Fruit fly (Drosophila melanogaster) whole organism, embryonic: ENCODE data around the gene CG5359.

ENCODE experiments used
- Abd-B ChIP-seq: fragments of 200-800 bp; sonication (Bioruptor generic); optimal IDR thresholded peaks from 2 replicates; lab custom pipeline; 2018; ENCODE audit warnings: missing biosample characterization, mild to moderate bottlenecking, missing genetic modification characterization, moderate library complexity
- Adf1 ChIP-seq: fragments of 200-800 bp; sonication (Bioruptor generic); IDR thresholded peaks from 2 replicates; pipeline ENCODE4 v1.3.6; 2022; ENCODE audit warnings: missing biosample characterization, missing genetic modification characterization
- B-H2 ChIP-seq: fragments of 200-800 bp; sonication (Bioruptor generic); optimal IDR thresholded peaks from 2 replicates; lab custom pipeline; 2018; ENCODE audit warnings: missing biosample characterization, mild to moderate bottlenecking, missing genetic modification characterization
- CG10654 ChIP-seq: fragments of 200-800 bp; sonication (Bioruptor generic); optimal IDR thresholded peaks from 2 replicates; lab custom pipeline; 2016; ENCODE audit warnings: missing biosample characterization, missing genetic modification characterization
- CG11247 ChIP-seq: fragments of 200-800 bp; sonication (Bioruptor generic); IDR thresholded peaks from 2 replicates; pipeline ENCODE4 v1.3.6; 2022; ENCODE audit warnings: missing biosample characterization, missing genetic modification characterization
- CG11560 ChIP-seq: fragments of 200-800 bp; sonication (Bioruptor generic); IDR thresholded peaks from 3 replicates; pipeline ENCODE4 v1.3.6; 2022; ENCODE audit warnings: missing biosample characterization, missing genetic modification characterization
- CG12299 ChIP-seq: fragments of 200-800 bp; sonication (Bioruptor generic); optimal IDR thresholded peaks from 2 replicates; lab custom pipeline; 2018; ENCODE audit warnings: missing biosample characterization, mild to moderate bottlenecking, missing genetic modification characterization
- CG15479 ChIP-seq: fragments of 200-800 bp; sonication (Bioruptor generic); optimal IDR thresholded peaks from 3 replicates; lab custom pipeline; 2019; ENCODE audit warnings: missing biosample characterization, mild to moderate bottlenecking, missing genetic modification characterization, moderate library complexity
- CG17328 ChIP-seq: fragments of 200-800 bp; sonication (Bioruptor generic); IDR thresholded peaks from 2 replicates; pipeline ENCODE4 v1.3.6; 2022; ENCODE audit warnings: missing biosample characterization, missing genetic modification characterization
- CG17612 ChIP-seq: fragments of 200-800 bp; sonication (Bioruptor generic); IDR thresholded peaks from 2 replicates; pipeline ENCODE4 v1.3.6; 2022; ENCODE audit warnings: missing biosample characterization, missing genetic modification characterization
- CG30020 ChIP-seq: fragments of 200-800 bp; optimal IDR thresholded peaks from 2 replicates; lab custom pipeline; 2019; ENCODE audit warnings: missing biosample characterization, mild to moderate bottlenecking, missing genetic modification characterization, moderate library complexity
- CG30403 ChIP-seq: fragments of 200-800 bp; sonication (Bioruptor generic); optimal IDR thresholded peaks from 3 replicates; lab custom pipeline; 2016; ENCODE audit warnings: missing biosample characterization, missing genetic modification characterization
- CG32532 ChIP-seq: fragments of 200-800 bp; sonication (Bioruptor generic); IDR thresholded peaks from 2 replicates; pipeline ENCODE4 v1.3.6; 2022; ENCODE audit warnings: missing biosample characterization, missing genetic modification characterization
- CG32772 ChIP-seq: fragments of 200-800 bp; sonication (Bioruptor generic); IDR thresholded peaks from 2 replicates; pipeline ENCODE4 v1.3.6; 2022; ENCODE audit warnings: missing biosample characterization, missing genetic modification characterization
- CG42726 ChIP-seq: fragments of 200-800 bp; sonication (Bioruptor generic); IDR thresholded peaks from 2 replicates; pipeline ENCODE4 v1.3.6; 2022; ENCODE audit warnings: missing biosample characterization, missing genetic modification characterization; ENCODE audit not compliant: partially characterized antibody
- CG7745 ChIP-seq: fragments of 200-800 bp; sonication (Bioruptor generic); optimal IDR thresholded peaks from 2 replicates; lab custom pipeline; 2018; ENCODE audit warnings: missing biosample characterization, mild to moderate bottlenecking, missing genetic modification characterization, moderate library complexity
- CG7963 ChIP-seq: fragments of 200-800 bp; sonication (Bioruptor generic); IDR thresholded peaks from 3 replicates; pipeline ENCODE4 v1.3.6; 2022; ENCODE audit warnings: missing biosample characterization, missing genetic modification characterization; ENCODE audit not compliant: partially characterized antibody
- CG9932 ChIP-seq: fragments of 200-800 bp; sonication (Bioruptor generic); IDR thresholded peaks from 2 replicates; pipeline ENCODE4 v1.3.6; 2022; ENCODE audit warnings: missing biosample characterization, missing genetic modification characterization
- CoRest ChIP-seq: fragments of 200-800 bp; sonication (Bioruptor generic); optimal IDR thresholded peaks from 3 replicates; lab custom pipeline; 2018; ENCODE audit warnings: missing biosample characterization, mild to moderate bottlenecking, missing genetic modification characterization, moderate library complexity
- Dfd ChIP-seq, 2 experiments: fragments of >200 bp; optimal IDR thresholded peaks; 2 replicates each; lab custom pipeline; 2017; ENCODE audit warnings: missing biosample characterization in 2 of 2, missing genetic modification characterization in 2 of 2
- Ets97D ChIP-seq: fragments of 200-800 bp; sonication (Bioruptor generic); optimal IDR thresholded peaks from 3 replicates; lab custom pipeline; 2016; ENCODE audit warnings: missing biosample characterization, missing genetic modification characterization
- HLH3B ChIP-seq: fragments of 200-800 bp; sonication (Bioruptor generic); IDR thresholded peaks from 2 replicates; pipeline ENCODE4 v1.3.6; 2022; ENCODE audit warnings: missing biosample characterization, missing genetic modification characterization
- Hmr ChIP-seq: fragments of 200-800 bp; sonication (Bioruptor generic); optimal IDR thresholded peaks from 3 replicates; lab custom pipeline; 2017; ENCODE audit warnings: mild to moderate bottlenecking, missing biosample characterization, missing genetic modification reagents, missing genetic modification characterization
- Med ChIP-seq: fragments of 200-800 bp; sonication (Bioruptor generic); peaks from one replicate; lab custom pipeline; 2016; ENCODE audit warnings: missing biosample characterization, missing genetic modification characterization, mild to moderate bottlenecking, inconsistent platforms, moderate library complexity
- Mrtf ChIP-seq: fragments of 200-800 bp; sonication (Bioruptor generic); IDR thresholded peaks from 3 replicates; pipeline ENCODE4 v1.3.6; 2022; ENCODE audit warnings: missing biosample characterization, missing genetic modification characterization
- Oli ChIP-seq: fragments of 200-800 bp; sonication (Bioruptor generic); optimal IDR thresholded peaks from 2 replicates; lab custom pipeline; 2018; ENCODE audit warnings: missing biosample characterization, mild to moderate bottlenecking, missing genetic modification characterization, moderate library complexity
- Rx ChIP-seq: fragments of 200-800 bp; sonication (Bioruptor generic); IDR thresholded peaks from 2 replicates; pipeline ENCODE4 v1.3.6; 2022; ENCODE audit warnings: missing biosample characterization, missing genetic modification characterization
- Xrp1 ChIP-seq: fragments of 200-800 bp; sonication (Bioruptor generic); IDR thresholded peaks from 2 replicates; pipeline ENCODE4 v1.3.6; 2022; ENCODE audit warnings: missing biosample characterization, missing genetic modification characterization
- ac ChIP-seq: fragments of 200-800 bp; sonication (Bioruptor generic); optimal IDR thresholded peaks from 3 replicates; lab custom pipeline; 2017; ENCODE audit warnings: missing biosample characterization, mild to moderate bottlenecking, missing genetic modification characterization
- aop ChIP-seq: fragments of 200-800 bp; sonication (Bioruptor generic); IDR thresholded peaks from 2 replicates; pipeline ENCODE4 v1.3.6; 2022; ENCODE audit warnings: missing biosample characterization, missing genetic modification characterization
- bbx ChIP-seq: fragments of 200-800 bp; sonication (Bioruptor generic); IDR thresholded peaks from 2 replicates; pipeline ENCODE4 v1.3.6; 2022; ENCODE audit warnings: missing biosample characterization, missing genetic modification characterization; ENCODE audit not compliant: partially characterized antibody
- cas ChIP-seq: fragments of 200-800 bp; sonication (Bioruptor generic); IDR thresholded peaks from 2 replicates; pipeline ENCODE4 v1.3.6; 2022; ENCODE audit warnings: missing biosample characterization, missing genetic modification characterization
- caup ChIP-seq: fragments of 200-800 bp; sonication (Bioruptor generic); optimal IDR thresholded peaks from 3 replicates; lab custom pipeline; 2017; ENCODE audit warnings: missing biosample characterization, mild to moderate bottlenecking, missing genetic modification characterization, moderate library complexity; ENCODE audit not compliant: severe bottlenecking
- eyg ChIP-seq: fragments of 200-800 bp; sonication (Bioruptor generic); optimal IDR thresholded peaks from 3 replicates; lab custom pipeline; 2016; ENCODE audit warnings: missing biosample characterization, missing genetic modification characterization
- fd102C ChIP-seq: fragments of 200-800 bp; sonication (Bioruptor generic); optimal IDR thresholded peaks from 2 replicates; lab custom pipeline; 2018; ENCODE audit warnings: missing biosample characterization, mild to moderate bottlenecking, missing genetic modification characterization, moderate library complexity
- h ChIP-seq: fragments of >200 bp; optimal IDR thresholded peaks from 2 replicates; lab custom pipeline; 2017
- ham ChIP-seq: fragments of 200-800 bp; sonication (Bioruptor generic); IDR thresholded peaks from 2 replicates; pipeline ENCODE4 v1.3.6; 2022; ENCODE audit warnings: missing biosample characterization, missing genetic modification characterization
- ind ChIP-seq: fragments of 200-800 bp; sonication (Bioruptor generic); optimal IDR thresholded peaks from 3 replicates; lab custom pipeline; 2016; ENCODE audit warnings: missing biosample characterization, missing genetic modification characterization
- kah ChIP-seq: fragments of 200-800 bp; sonication (Bioruptor generic); optimal IDR thresholded peaks from 2 replicates; lab custom pipeline; 2018; ENCODE audit warnings: missing biosample characterization, mild to moderate bottlenecking, missing genetic modification characterization
- mam ChIP-seq: fragments of 200-800 bp; sonication (Bioruptor generic); optimal IDR thresholded peaks from 3 replicates; lab custom pipeline; 2016; ENCODE audit warnings: missing biosample characterization, missing genetic modification characterization
- nerfin-1 ChIP-seq: fragments of 200-800 bp; sonication (Bioruptor generic); optimal IDR thresholded peaks from 3 replicates; lab custom pipeline; 2019; ENCODE audit warnings: missing biosample characterization, mild to moderate bottlenecking, missing genetic modification characterization, moderate library complexity
- nom ChIP-seq: fragments of 200-800 bp; sonication (Bioruptor generic); optimal IDR thresholded peaks from 2 replicates; lab custom pipeline; 2017; ENCODE audit warnings: missing biosample characterization, missing genetic modification characterization, mild to moderate bottlenecking, moderate library complexity, missing genetic modification reagents
- pho ChIP-seq: fragments of 200-800 bp; sonication (Bioruptor generic); optimal IDR thresholded peaks from 2 replicates; lab custom pipeline; 2016; ENCODE audit warnings: missing biosample characterization, missing genetic modification characterization
- pnt ChIP-seq: fragments of 200-800 bp; sonication (Bioruptor generic); optimal IDR thresholded peaks from 3 replicates; lab custom pipeline; 2016; ENCODE audit warnings: missing biosample characterization, missing genetic modification characterization
- repo ChIP-seq: fragments of 200-800 bp; sonication (Bioruptor generic); optimal IDR thresholded peaks from 2 replicates; lab custom pipeline; 2016; ENCODE audit warnings: missing biosample characterization, missing genetic modification characterization
- run ChIP-seq: fragments of 200-800 bp; sonication (Bioruptor generic); optimal IDR thresholded peaks from 3 replicates; lab custom pipeline; 2018; ENCODE audit warnings: missing biosample characterization, mild to moderate bottlenecking, missing genetic modification characterization
- salm ChIP-seq: fragments of 200-800 bp; sonication (Bioruptor generic); optimal IDR thresholded peaks from 2 replicates; lab custom pipeline; 2018; ENCODE audit warnings: missing biosample characterization, mild to moderate bottlenecking, missing genetic modification characterization
- slou ChIP-seq: fragments of 200-800 bp; sonication (Bioruptor generic); optimal IDR thresholded peaks from 3 replicates; lab custom pipeline; 2016; ENCODE audit warnings: missing biosample characterization, missing genetic modification characterization
- usp ChIP-seq: fragments of >200 bp; optimal IDR thresholded peaks from 2 replicates; lab custom pipeline; 2017; ENCODE audit warnings: missing biosample characterization, missing genetic modification characterization
- wor ChIP-seq: fragments of 200-800 bp; sonication (Bioruptor generic); IDR thresholded peaks from 2 replicates; pipeline ENCODE4 v1.3.6; 2022; ENCODE audit warnings: missing biosample characterization, missing genetic modification characterization

The CG5359 gene

dm6 chr3R:10042664-10043372 lies 41.7 kb upstream of the CG5359 start, which contains the start of the genes Mical and CG3909 (continued):
- peak; percentile 78; the same call in 2 of the 3 replicates for TF ChIP-seq Mrtf (GFP tag; lab: Robert Waterston, UW)
- peak; percentile 46; the same call in 1 of the 2 replicates for TF ChIP-seq ham (GFP tag; lab: Robert Waterston, UW)
- TF ChIP-seq Ets97D, result peak; percentile 37
- TF ChIP-seq Dfd (GFP tag; optimal IDR thresholded peaks at IDR 0.05; lab: Kevin White, UChicago), result no peak
- peak; percentile 58; the same call in 1 of the 2 replicates for TF ChIP-seq Rx
- peak; percentile 49 for TF ChIP-seq nom (GFP tag; lab: Kevin White, UChicago)
- no peak for TF ChIP-seq usp
- peak; percentile 29 for TF ChIP-seq eyg (GFP tag; lab: Kevin White, UChicago)
- peak; percentile 81 for TF ChIP-seq CG30020 (tag; lab: Kevin White, UChicago)
- TF ChIP-seq Xrp1, result peak; percentile 89
- TF ChIP-seq pnt (GFP tag; lab: Kevin White, UChicago), result peak; percentile 40
- peak; percentile 83 for TF ChIP-seq Med (GFP tag; lab: Kevin White, UChicago)
- TF ChIP-seq CG42726 (GFP tag; lab: Robert Waterston, UW), result peak; percentile 51; the same call in 1 of the 2 replicates
- TF ChIP-seq CG9932, result peak; percentile 96
- peak; percentile 79 for TF ChIP-seq CG17612
- peak; percentile 69 for TF ChIP-seq CG12299 (tag; lab: Kevin White, UChicago)
- TF ChIP-seq bbx, result peak; percentile 50; the same call in 1 of the 2 replicates
- peak; percentile 96 for TF ChIP-seq CG32532 (GFP tag; lab: Robert Waterston, UW)
- TF ChIP-seq ac, result no peak
- no peak; the same call in 2 of the 3 replicates for TF ChIP-seq CG7963 (GFP tag; lab: Robert Waterston, UW)
- TF ChIP-seq slou (GFP tag; lab: Kevin White, UChicago), result peak; percentile 58
- TF ChIP-seq Adf1, result peak; percentile 64
- peak; percentile 63 for TF ChIP-seq run (tag; lab: Kevin White, UChicago)
- peak; percentile 91 for TF ChIP-seq CG11247 (GFP tag; lab: Robert Waterston, UW)
- peak; percentile 87 for TF ChIP-seq Hmr
- TF ChIP-seq Oli (tag; lab: Kevin White, UChicago), result peak; percentile 74
- peak; percentile 69 for TF ChIP-seq nerfin-1
- peak; percentile 74 for TF ChIP-seq B-H2
- peak; percentile 65 for TF ChIP-seq mam (GFP tag; lab: Kevin White, UChicago)
- no peak for TF ChIP-seq CG7745 (tag; lab: Kevin White, UChicago)
- TF ChIP-seq kah (GFP tag; lab: Kevin White, UChicago), result no peak
- peak; percentile 86 for TF ChIP-seq ind
- no peak for TF ChIP-seq CG15479
- no peak for TF ChIP-seq repo (GFP tag; lab: Kevin White, UChicago)
- TF ChIP-seq CG30403 (GFP tag; lab: Kevin White, UChicago), result peak; percentile 85
- peak; percentile 75 for TF ChIP-seq CG10654
- TF ChIP-seq pho (GFP tag; lab: Kevin White, UChicago), result peak; percentile 51
- peak; percentile 93 for TF ChIP-seq CoRest (tag; lab: Kevin White, UChicago)
- peak; percentile 69 for TF ChIP-seq caup
- TF ChIP-seq h (lab: Kevin White, UChicago), result no peak
- peak; percentile 92 for TF ChIP-seq HLH3B (GFP tag; lab: Robert Waterston, UW)
- TF ChIP-seq wor (GFP tag; lab: Robert Waterston, UW), result peak; percentile 60; the same call in 1 of the 2 replicates
- TF ChIP-seq aop (GFP tag; lab: Robert Waterston, UW), result peak; percentile 43; the same call in 1 of the 2 replicates
- peak; percentile 88 for TF ChIP-seq CG32772 (GFP tag; lab: Robert Waterston, UW)
- TF ChIP-seq Abd-B (GFP tag; lab: Kevin White, UChicago), result peak; percentile 81
- TF ChIP-seq CG17328, result peak; percentile 86
- peak; percentile 45; the same call in 1 of the 3 replicates for TF ChIP-seq CG11560
- peak; percentile 61 for TF ChIP-seq salm
- no peak for TF ChIP-seq fd102C (GFP tag; lab: Kevin White, UChicago)
- peak; percentile 83; the same call in 1 of the 2 replicates for TF ChIP-seq cas (GFP tag; lab: Robert Waterston, UW)
